Worm (Caenorhabditis elegans) whole organism, L4/young adult: ENCODE results near the gene ets-5.

Experiments
- W03F9.2 ChIP-seq: fragments of 150-350 bp; optimal IDR thresholded peaks from 2 replicates; lab custom pipeline; 2014; ENCODE audit warnings: missing biosample characterization, missing genetic modification characterization
- dao-5 ChIP-seq: sonication (generic microtip); optimal IDR thresholded peaks from 2 replicates; lab custom pipeline; 2016; ENCODE audit warnings: missing genotype, missing genetic modification characterization, moderate library complexity, missing compliant biosample characterization
- him-1 ChIP-seq: sonication (generic microtip); optimal IDR thresholded peaks from 2 replicates; lab custom pipeline; 2016; ENCODE audit warnings: missing genotype, missing genetic modification reagents, missing genetic modification characterization, missing compliant biosample characterization

DNA sequence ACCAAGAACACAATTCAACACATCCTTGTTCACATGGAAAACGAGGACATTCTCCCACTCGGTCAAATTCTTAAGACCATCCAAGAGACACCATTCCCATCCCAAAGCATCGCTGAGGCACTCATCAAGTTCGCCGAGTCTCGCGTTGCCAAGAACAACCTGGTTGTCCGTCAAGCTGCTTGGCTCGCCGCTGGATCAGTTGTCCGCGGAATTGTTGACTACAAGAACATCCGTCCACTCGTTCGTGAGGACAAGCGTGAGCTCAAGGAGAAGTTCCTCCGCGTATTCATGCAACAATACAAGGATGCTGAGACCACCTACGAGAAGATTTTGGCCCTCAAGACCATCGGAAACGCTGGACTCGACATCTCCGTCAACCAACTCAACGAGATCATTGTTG, 18.0 kb upstream of the ets-5 start:
- TF ChIP-seq W03F9.2 (no peak), dao-5 (tag; lab: Kevin White, UChicago) (no peak), him-1 (tag; lab: Kevin White, UChicago) (no peak)
